Worm (Caenorhabditis elegans): ENCODE results near the gene rpl-6.

rpl-6 gene

DNA sequence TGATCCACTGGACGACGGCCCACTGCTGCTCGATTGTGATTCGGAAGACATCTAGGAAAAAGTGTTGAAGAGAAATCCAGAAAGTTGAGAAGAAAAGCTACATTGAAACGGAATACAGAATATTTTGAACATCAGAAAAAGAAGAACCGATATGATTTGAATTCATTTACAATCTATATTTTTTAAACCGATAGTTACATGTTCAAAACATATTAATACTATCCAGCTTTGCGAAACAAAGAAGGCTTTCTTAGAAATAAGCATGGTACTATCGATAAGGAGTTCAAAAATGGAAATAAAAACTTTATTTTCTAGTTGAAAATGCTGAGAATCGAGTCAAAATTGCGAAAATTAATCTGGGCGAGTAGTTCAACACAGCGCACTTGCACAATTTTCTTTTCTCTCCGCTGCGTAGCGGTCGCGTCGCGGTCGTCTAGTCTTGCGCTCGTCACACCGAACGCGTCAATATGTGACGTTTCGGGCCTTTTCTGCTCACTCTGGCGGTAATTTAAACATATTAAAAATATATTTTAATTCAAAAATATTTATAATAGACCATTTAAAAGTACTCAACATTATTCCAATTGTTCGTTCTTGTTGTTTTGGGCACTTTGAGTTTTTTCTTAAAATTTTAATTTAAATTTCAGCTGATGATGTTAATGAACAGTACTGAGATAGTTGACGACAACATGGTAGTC, 46.0 kb upstream of the rpl-6 start, which contains the start of the genes syf-2 and K04G7.1 (continued):
- TF ChIP-seq nfyb-1 (GFP tag; IDR thresholded peaks at IDR 0.05) (peak; percentile 89), attf-5 (GFP tag; optimal IDR thresholded peaks at IDR 0.05) (peak; percentile 97), repo-1 (tag; optimal IDR thresholded peaks at IDR 0.05) (peak; percentile 1), lsl-1 (GFP tag; optimal IDR thresholded peaks at IDR 0.05) (peak; percentile 80), Y79H2A.3 (GFP tag; conservative IDR thresholded peaks at IDR 0.05) (0 out of 2 replicates have a peak, but pooled peaks have one; percentile 64), ets-4 (GFP tag; optimal IDR thresholded peaks at IDR 0.05) (no peak), unc-130 (GFP tag; optimal IDR thresholded peaks at IDR 0.05) (peak; percentile 62), hmg-20 (GFP tag; IDR thresholded peaks at IDR 0.05) (no peak), athp-1 (tag; optimal IDR thresholded peaks at IDR 0.05) (peak; percentile 57), hrde-1 (tag; optimal IDR thresholded peaks at IDR 0.05; ENCODE audit: borderline replicate concordance) (peak; percentile 4), tbx-9 (tag; optimal IDR thresholded peaks at IDR 0.05; ENCODE audit: borderline replicate concordance) (no peak), F52B5.7 (tag; optimal IDR thresholded peaks at IDR 0.05) (no peak), let-607 (tag; optimal IDR thresholded peaks at IDR 0.05) (peak; percentile 65 to 78), lin-54 (GFP tag; optimal IDR thresholded peaks at IDR 0.05) (peak; percentile 97), ceh-100 (GFP tag; IDR thresholded peaks at IDR 0.05) (peak; percentile 55; the same call in 1 of the 2 replicates), ztf-26 (tag; optimal IDR thresholded peaks at IDR 0.05) (peak; percentile 51), snpc-4 (GFP tag; optimal IDR thresholded peaks at IDR 0.05) (peak; percentile 77), snpc-4 (tag; optimal IDR thresholded peaks at IDR 0.05) (peak; percentile 50 to 81 (median 66)), bed-1 (GFP tag; IDR thresholded peaks at IDR 0.05) (no peak), snpc-1.3 (tag; optimal IDR thresholded peaks at IDR 0.05; ENCODE audit: insufficient read depth) (peak; percentile 76), pbrm-1 (GFP tag; IDR thresholded peaks at IDR 0.05) (peak; percentile 89), hsf-1 (GFP tag; IDR thresholded peaks at IDR 0.05) (peak; percentile 62; the same call in 1 of the 2 replicates), F57A8.1 (GFP tag; optimal IDR thresholded peaks at IDR 0.05) (no peak), attf-3 (GFP tag; conservative IDR thresholded peaks at IDR 0.05) (peak; percentile 79), mes-4 (tag; optimal IDR thresholded peaks at IDR 0.05) (no peak), F55B11.4 (tag; optimal IDR thresholded peaks at IDR 0.05; ENCODE audit: borderline replicate concordance, insufficient read depth) (no peak), F49E8.2 (tag; optimal IDR thresholded peaks at IDR 0.05; ENCODE audit: insufficient read depth) (peak; percentile 28), madf-8 (GFP tag; conservative IDR thresholded peaks at IDR 0.05) (peak; percentile 31; the same call in 1 of the 2 replicates), hmg-1.2 (GFP tag; IDR thresholded peaks at IDR 0.05) (peak; percentile 73), lin-35 (GFP tag; optimal IDR thresholded peaks at IDR 0.05) (peak; percentile 39 to 93 (median 45)), C17E4.6 (GFP tag; IDR thresholded peaks at IDR 0.05) (peak; percentile 89), mcd-1 (GFP tag; IDR thresholded peaks at IDR 0.05) (peak; percentile 93), ceh-40 (GFP tag; IDR thresholded peaks at IDR 0.05) (no peak), tbp1 (GFP tag; optimal IDR thresholded peaks at IDR 0.05) (peak; percentile 71), F37B4.10 (GFP tag; IDR thresholded peaks at IDR 0.05) (no peak), C06A6.2 (GFP tag; conservative IDR thresholded peaks at IDR 0.05) (peak; percentile 73; the same call in 1 of the 2 replicates), madf-3 (GFP tag; IDR thresholded peaks at IDR 0.05) (peak; percentile 100), chd-7 (tag; optimal IDR thresholded peaks at IDR 0.05) (peak; percentile 31), nhr-120 (GFP tag; IDR thresholded peaks at IDR 0.05) (no peak), madf-10 (tag; optimal IDR thresholded peaks at IDR 0.05) (peak; percentile 48), xnd-1 (tag; optimal IDR thresholded peaks at IDR 0.05) (no peak), akir-1 (GFP tag; optimal IDR thresholded peaks at IDR 0.05) (no peak), mxl-1 (tag; optimal IDR thresholded peaks at IDR 0.05) (no peak), ekl-4 (GFP tag; IDR thresholded peaks at IDR 0.05) (peak; percentile 94), Y53G8AR.9 (GFP tag; conservative IDR thresholded peaks at IDR 0.05) (peak; percentile 78), dpl-1 (GFP tag; optimal IDR thresholded peaks at IDR 0.05) (peak; percentile 77), atf-7 (tag; optimal IDR thresholded peaks at IDR 0.05) (peak; percentile 35)

Data from whole organism, young adult.